Fruit fly (Drosophila melanogaster): ENCODE data around the gene eyg.

Gene eyg

dm6 chr3L:12514762-12515215 is 47.0 kb upstream of the eyg start, which contains the start of the genes sti and tral (continued):
- TF ChIP-seq CG2129 (GFP tag; IDR thresholded peaks at IDR 0.05; ENCODE audit: partially characterized antibody) (no peak), chinmo (GFP tag; IDR thresholded peaks at IDR 0.05; ENCODE audit: partially characterized antibody) (0 out of 4 replicates have a peak, but pooled peaks have one; percentile 16), kah (GFP tag; optimal IDR thresholded peaks at IDR 0.05) (peak; percentile 36), fru (optimal IDR thresholded peaks at IDR 0.05) (peak; percentile 38), Myb (GFP tag; optimal IDR thresholded peaks at IDR 0.05) (peak; percentile 93), toy (GFP tag; IDR thresholded peaks at IDR 0.05) (no peak), CG9437 (GFP tag; optimal IDR thresholded peaks at IDR 0.05) (peak; percentile 61), chn (GFP tag; optimal IDR thresholded peaks at IDR 0.05) (peak; percentile 94), CG15479 (GFP tag; optimal IDR thresholded peaks at IDR 0.05) (peak; percentile 43), unc-4 (GFP tag; IDR thresholded peaks at IDR 0.05; ENCODE audit: partially characterized antibody) (peak; percentile 21; the same call in 1 of the 2 replicates), Dref (GFP tag; IDR thresholded peaks at IDR 0.05) (peak; percentile 53), org-1 (GFP tag; optimal IDR thresholded peaks at IDR 0.05) (peak; percentile 52)

- 0 out of 3 replicates have a peak, but pooled peaks have one; percentile 38 for TF ChIP-seq CG6791 (GFP tag; IDR thresholded peaks at IDR 0.05; ENCODE audit: partially characterized antibody)
- peak; percentile 14; the same call in 1 of the 3 replicates for TF ChIP-seq CG6175 (GFP tag; IDR thresholded peaks at IDR 0.05)
- TF ChIP-seq Ets97D (GFP tag; optimal IDR thresholded peaks at IDR 0.05) = peak; percentile 38
- peak; percentile 60; the same call in 2 of the 3 replicates for TF ChIP-seq ci (GFP tag; IDR thresholded peaks at IDR 0.05)
- TF ChIP-seq CG15514 (GFP tag; optimal IDR thresholded peaks at IDR 0.05) = peak; percentile 28
- 0 out of 2 replicates have a peak, but pooled peaks have one; percentile 11 for TF ChIP-seq Awh (GFP tag; IDR thresholded peaks at IDR 0.05)
- no peak for TF ChIP-seq CG3838 (GFP tag; optimal IDR thresholded peaks at IDR 0.05)
- peak; percentile 10; the same call in 1 of the 2 replicates for TF ChIP-seq E2f2 (GFP tag; IDR thresholded peaks at IDR 0.05)
- TF ChIP-seq CG31441 (GFP tag; IDR thresholded peaks at IDR 0.05) = no peak
- TF ChIP-seq CG5953 (GFP tag; IDR thresholded peaks at IDR 0.05) = no peak
- peak; percentile 9 for TF ChIP-seq pb (GFP tag; optimal IDR thresholded peaks at IDR 0.05)
- peak; percentile 15 for TF ChIP-seq CG13296 (GFP tag; optimal IDR thresholded peaks at IDR 0.05)
- peak; percentile 45 for TF ChIP-seq CG34376 (GFP tag; optimal IDR thresholded peaks at IDR 0.05)
- TF ChIP-seq CG7987 (GFP tag; optimal IDR thresholded peaks at IDR 0.05) = peak; percentile 33
- no peak for TF ChIP-seq CG10565 (GFP tag; optimal IDR thresholded peaks at IDR 0.05)
- TF ChIP-seq CG30431 (GFP tag; optimal IDR thresholded peaks at IDR 0.05) = no peak
- TF ChIP-seq row (GFP tag; IDR thresholded peaks at IDR 0.05) = no peak
- TF ChIP-seq Rfx (GFP tag; IDR thresholded peaks at IDR 0.05) = 0 out of 2 replicates have a peak, but pooled peaks have one; percentile 18
- TF ChIP-seq Med (GFP tag) = peak; percentile 70
- peak; percentile 51 for TF ChIP-seq sens (GFP tag)
- TF ChIP-seq MESR4 (GFP tag; optimal IDR thresholded peaks at IDR 0.05) = peak; percentile 7
- no peak for TF ChIP-seq fd64A (GFP tag; optimal IDR thresholded peaks at IDR 0.05)
- peak; percentile 41 for TF ChIP-seq Fer1 (GFP tag; optimal IDR thresholded peaks at IDR 0.05)
- no peak for TF ChIP-seq MBD-R2 (GFP tag; IDR thresholded peaks at IDR 0.05)
- no peak for TF ChIP-seq inv (GFP tag; IDR thresholded peaks at IDR 0.05; ENCODE audit: partially characterized antibody)
- no peak for TF ChIP-seq oc (tag; optimal IDR thresholded peaks at IDR 0.05)
- TF ChIP-seq CG18599 (GFP tag; optimal IDR thresholded peaks at IDR 0.05) = peak; percentile 37
- TF ChIP-seq CG6683 (GFP tag; optimal IDR thresholded peaks at IDR 0.05) = peak; percentile 4
- no peak for TF ChIP-seq Poxn (GFP tag; IDR thresholded peaks at IDR 0.05)
Observed at dm6 chr3L:12507571-12507970, 39.8 kb upstream of the eyg start, which contains the start of gene CG10654. Gene CG10654 (minus strand): TSS chr3L:12507840.
